Worm (Caenorhabditis elegans) whole organism, L2 larva: ENCODE data around the gene B0563.8.

Source experiments
- nhr-10 ChIP-seq: sonication (generic microtip); optimal IDR thresholded peaks from 2 replicates; lab custom pipeline; 2017; ENCODE audit warnings: missing biosample characterization, missing genetic modification characterization
- unc-62 ChIP-seq: fragments of 150-350 bp; optimal IDR thresholded peaks from 2 replicates; lab custom pipeline; 2014; ENCODE audit warnings: missing biosample characterization, missing genetic modification reagents, missing genetic modification characterization
- ztf-11 ChIP-seq: sonication (generic microtip); optimal IDR thresholded peaks from 2 replicates; lab custom pipeline; 2017; ENCODE audit warnings: missing biosample characterization, missing genetic modification characterization

ce11 chrX:9183836-9184235, 9.5 kb upstream of the B0563.8 start, which contains the start of gene Y81B9A.2:
- TF ChIP-seq unc-62 (GFP tag; lab: Kevin White, UChicago) (no peak), nhr-10 (tag; lab: Kevin White, UChicago) (no peak), ztf-11 (tag; lab: Kevin White, UChicago) (no peak)
